Worm (Caenorhabditis elegans): ENCODE measurements around the gene srm-1.

The srm-1 gene

ce11 chrIV:5025646-5026045 is 13.3 kb downstream of the srm-1 start, which contains the start of gene C09B9.85:
TSS of gene C09B9.85 (minus strand) at chrIV:5025746.
- TF ChIP-seq tab-1 (GFP tag; IDR thresholded peaks at IDR 0.05) (no peak), cog-1 (tag; optimal IDR thresholded peaks at IDR 0.05) (no peak)

- TF ChIP-seq T22C8.4 (GFP tag; IDR thresholded peaks at IDR 0.05) (no peak), klf-2 (GFP tag; conservative IDR thresholded peaks at IDR 0.05) (no peak), flt-1 (GFP tag; IDR thresholded peaks at IDR 0.05) (no peak), med-1 (GFP tag; optimal IDR thresholded peaks at IDR 0.05; ENCODE audit: insufficient read depth) (no peak), cog-1 (tag; optimal IDR thresholded peaks at IDR 0.05) (no peak), ztf-29 (GFP tag; IDR thresholded peaks at IDR 0.05) (no peak), ztf-23 (GFP tag; IDR thresholded peaks at IDR 0.05) (no peak), ref-1 (GFP tag; conservative IDR thresholded peaks at IDR 0.05) (no peak)
Observed at ce11 chrIV:5028978-5029377, 16.6 kb downstream of the srm-1 start, which contains the start of the genes best-6 and C09B9.2. TSS of gene best-6 (minus strand) at chrIV:5029078. TSS of gene C09B9.2 (plus strand) at chrIV:5029291.

- TF ChIP-seq ztf-23 (GFP tag; IDR thresholded peaks at IDR 0.05), result no peak
- TF ChIP-seq T22C8.4 (GFP tag; IDR thresholded peaks at IDR 0.05), result no peak
- no peak for TF ChIP-seq flt-1 (GFP tag; IDR thresholded peaks at IDR 0.05)
- no peak for TF ChIP-seq cog-1 (tag; optimal IDR thresholded peaks at IDR 0.05)
Observed at ce11 chrIV:5031346-5031745, 19.0 kb downstream of the srm-1 start.

DNA sequence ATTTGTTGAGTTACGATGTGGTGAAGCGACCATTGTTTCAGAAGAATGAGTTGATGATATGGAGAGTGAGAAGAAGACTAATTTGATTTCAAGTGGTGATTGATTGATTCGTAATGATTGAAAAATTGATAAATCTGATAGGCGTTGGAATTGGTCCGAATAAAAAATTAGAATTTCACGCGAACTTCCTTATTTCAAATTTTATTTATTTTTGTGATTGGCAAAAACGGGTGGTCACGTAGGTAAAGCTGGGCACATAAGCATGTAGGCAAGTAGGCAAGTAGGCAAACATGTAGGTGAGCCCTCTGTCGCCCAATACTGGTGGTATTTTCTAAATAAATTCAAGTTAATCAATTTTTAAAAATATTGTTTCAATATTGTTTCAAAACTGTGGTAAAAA is 20.9 kb downstream of the srm-1 start, which contains the start of gene C09B9.4:
TSS of gene C09B9.4 (minus strand) at position 101 of the 400 bp plus-strand sequence.
- TF ChIP-seq T22C8.4 (GFP tag; IDR thresholded peaks at IDR 0.05), result no peak
- TF ChIP-seq klf-2 (GFP tag; conservative IDR thresholded peaks at IDR 0.05), result no peak
- no peak for TF ChIP-seq ztf-23 (GFP tag; IDR thresholded peaks at IDR 0.05)
- no peak for TF ChIP-seq tab-1 (GFP tag; IDR thresholded peaks at IDR 0.05)
- TF ChIP-seq med-1 (GFP tag; optimal IDR thresholded peaks at IDR 0.05; ENCODE audit: insufficient read depth), result no peak
- TF ChIP-seq ref-1 (GFP tag; conservative IDR thresholded peaks at IDR 0.05), result no peak
- TF ChIP-seq cog-1 (tag; optimal IDR thresholded peaks at IDR 0.05), result no peak
- no peak for TF ChIP-seq flt-1 (GFP tag; IDR thresholded peaks at IDR 0.05)
- TF ChIP-seq ztf-29 (GFP tag; IDR thresholded peaks at IDR 0.05), result no peak

- TF ChIP-seq flt-1 (GFP tag; IDR thresholded peaks at IDR 0.05) (no peak), ztf-29 (GFP tag; IDR thresholded peaks at IDR 0.05) (no peak), med-1 (GFP tag; optimal IDR thresholded peaks at IDR 0.05; ENCODE audit: insufficient read depth) (no peak), ztf-23 (GFP tag; IDR thresholded peaks at IDR 0.05) (no peak), ref-1 (GFP tag; conservative IDR thresholded peaks at IDR 0.05) (no peak), klf-2 (GFP tag; conservative IDR thresholded peaks at IDR 0.05) (no peak)
Observed at ce11 chrIV:5037489-5037888, 25.1 kb downstream of the srm-1 start, which contains the start of gene C09B9.1. TSS of gene C09B9.1 (plus strand) at chrIV:5037789.

DNA sequence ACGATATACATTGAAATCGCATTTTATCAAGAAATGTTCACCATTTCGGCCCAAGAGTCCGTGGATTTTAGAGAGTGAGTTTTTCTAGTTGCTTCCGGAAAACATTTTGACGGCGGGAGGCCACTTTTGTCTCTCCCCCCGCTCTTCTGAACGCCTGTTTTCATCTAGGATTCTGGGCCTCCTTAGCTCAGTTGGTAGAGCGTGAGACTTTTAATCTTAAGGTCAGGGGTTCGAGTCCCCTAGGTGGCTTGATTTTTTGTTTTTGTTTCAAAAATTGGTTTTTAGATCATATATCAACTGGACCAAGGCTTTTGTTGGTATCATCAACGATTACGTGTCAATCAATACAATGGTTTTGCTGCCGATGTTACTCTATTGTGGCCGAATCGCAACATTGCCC is 26.4 kb downstream of the srm-1 start:
- TF ChIP-seq tab-1 (GFP tag; IDR thresholded peaks at IDR 0.05) (peak; percentile 80; the same call in 1 of the 2 replicates), ztf-23 (GFP tag; IDR thresholded peaks at IDR 0.05) (peak; percentile 63; the same call in 1 of the 2 replicates), cog-1 (tag; optimal IDR thresholded peaks at IDR 0.05) (no peak), ztf-29 (GFP tag; IDR thresholded peaks at IDR 0.05) (no peak), med-1 (GFP tag; optimal IDR thresholded peaks at IDR 0.05; ENCODE audit: insufficient read depth) (peak; percentile 52), T22C8.4 (GFP tag; IDR thresholded peaks at IDR 0.05) (no peak; the same call in none of the 2 replicates), klf-2 (GFP tag; conservative IDR thresholded peaks at IDR 0.05) (no peak), flt-1 (GFP tag; IDR thresholded peaks at IDR 0.05) (peak; percentile 85), ref-1 (GFP tag; conservative IDR thresholded peaks at IDR 0.05) (no peak; the same call in 1 of the 2 replicates)

DNA sequence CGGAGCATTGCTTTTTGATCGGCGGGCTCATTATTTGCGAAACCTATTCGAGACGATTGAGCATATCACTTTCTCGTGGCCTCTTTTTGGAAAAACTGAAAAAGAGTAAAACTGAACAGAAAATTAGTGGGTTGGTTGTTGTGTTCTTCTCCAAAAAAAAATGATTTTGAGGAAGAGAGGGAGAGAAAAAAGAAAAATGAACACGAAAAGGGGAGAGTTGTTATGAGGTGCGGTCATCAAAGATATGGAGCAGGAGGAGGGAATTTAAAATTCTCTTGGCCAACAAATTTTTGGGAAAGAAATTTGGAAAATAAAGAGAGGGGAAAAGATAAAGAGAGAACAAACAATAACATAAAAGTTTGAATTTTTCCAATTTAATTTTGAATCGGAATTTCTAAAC is 33.0 kb downstream of the srm-1 start, which contains the start of gene hot-9:
TSS of gene hot-9 (minus strand) at position 101 of the 400 bp plus-strand sequence.
- TF ChIP-seq ref-1 (GFP tag; conservative IDR thresholded peaks at IDR 0.05) (no peak), flt-1 (GFP tag; IDR thresholded peaks at IDR 0.05) (no peak), T22C8.4 (GFP tag; IDR thresholded peaks at IDR 0.05) (no peak), med-1 (GFP tag; optimal IDR thresholded peaks at IDR 0.05; ENCODE audit: insufficient read depth) (no peak), ztf-23 (GFP tag; IDR thresholded peaks at IDR 0.05) (no peak), klf-2 (GFP tag; conservative IDR thresholded peaks at IDR 0.05) (no peak), cog-1 (tag; optimal IDR thresholded peaks at IDR 0.05) (no peak), tab-1 (GFP tag; IDR thresholded peaks at IDR 0.05) (no peak), ztf-29 (GFP tag; IDR thresholded peaks at IDR 0.05) (no peak)

DNA sequence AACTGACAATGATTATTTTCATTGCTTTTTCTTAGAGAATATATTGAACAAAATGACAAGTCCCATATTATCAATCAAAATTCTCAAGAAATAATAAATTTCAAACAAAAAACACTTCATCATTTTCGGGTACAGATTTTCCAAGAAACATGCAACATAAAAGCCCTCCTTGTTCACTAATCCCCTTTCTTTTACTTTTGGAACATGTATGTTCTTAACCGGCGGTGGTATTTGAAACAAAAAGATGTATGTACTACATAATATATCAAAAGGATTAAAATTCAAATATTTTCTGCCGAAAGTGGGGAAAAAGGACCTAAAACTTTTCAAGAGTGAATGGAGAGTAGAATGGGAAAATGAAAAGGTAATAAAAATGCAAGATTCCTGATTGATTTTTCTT is 42.0 kb downstream of the srm-1 start:
- TF ChIP-seq cog-1 (tag; optimal IDR thresholded peaks at IDR 0.05), result no peak
- no peak for TF ChIP-seq ztf-29 (GFP tag; IDR thresholded peaks at IDR 0.05)
- no peak for TF ChIP-seq tab-1 (GFP tag; IDR thresholded peaks at IDR 0.05)
- TF ChIP-seq ztf-23 (GFP tag; IDR thresholded peaks at IDR 0.05), result no peak
- TF ChIP-seq klf-2 (GFP tag; conservative IDR thresholded peaks at IDR 0.05), result no peak
- no peak for TF ChIP-seq T22C8.4 (GFP tag; IDR thresholded peaks at IDR 0.05)
- no peak for TF ChIP-seq med-1 (GFP tag; optimal IDR thresholded peaks at IDR 0.05; ENCODE audit: insufficient read depth)
- TF ChIP-seq flt-1 (GFP tag; IDR thresholded peaks at IDR 0.05), result no peak
- TF ChIP-seq ref-1 (GFP tag; conservative IDR thresholded peaks at IDR 0.05), result no peak

DNA sequence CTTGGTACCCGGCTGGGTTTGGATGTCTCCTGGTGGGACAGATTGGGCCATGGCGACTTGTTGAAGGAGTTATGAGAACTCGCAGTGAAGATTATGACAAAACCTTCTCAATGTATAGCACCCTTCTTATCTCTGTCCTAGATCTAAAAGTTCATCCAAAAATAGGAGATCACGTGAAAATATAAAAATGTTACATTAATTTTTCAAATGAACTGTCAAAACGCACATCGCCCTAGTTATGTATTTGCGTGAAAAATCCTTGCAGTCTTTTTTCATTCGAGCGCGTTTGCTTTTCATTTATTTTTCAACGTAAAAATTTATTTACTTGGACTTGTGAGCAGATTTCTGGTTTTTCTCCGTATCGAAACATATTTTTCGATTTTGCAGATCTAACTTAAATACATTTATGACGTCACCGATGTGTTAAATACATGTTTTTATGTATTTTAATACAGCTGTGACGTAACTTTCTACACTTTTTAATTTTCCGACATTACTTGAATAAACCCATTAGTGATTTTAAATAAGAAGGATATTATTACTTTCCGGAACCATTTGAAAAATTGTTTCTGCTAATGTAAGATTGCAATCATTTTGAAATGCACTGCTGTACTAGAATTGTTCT is 43.7 kb downstream of the srm-1 start, which contains the start of gene msp-55:
TSS of gene msp-55 (minus strand) at position 51 of the 625 bp plus-strand sequence.
- TF ChIP-seq flt-1 (GFP tag; IDR thresholded peaks at IDR 0.05), result no peak

- no peak for TF ChIP-seq T22C8.4 (GFP tag; IDR thresholded peaks at IDR 0.05)
- no peak for TF ChIP-seq ztf-29 (GFP tag; IDR thresholded peaks at IDR 0.05)
- no peak for TF ChIP-seq klf-2 (GFP tag; conservative IDR thresholded peaks at IDR 0.05)
- TF ChIP-seq ztf-23 (GFP tag; IDR thresholded peaks at IDR 0.05), result no peak
- TF ChIP-seq flt-1 (GFP tag; IDR thresholded peaks at IDR 0.05), result no peak
- TF ChIP-seq med-1 (GFP tag; optimal IDR thresholded peaks at IDR 0.05; ENCODE audit: insufficient read depth), result no peak
- no peak for TF ChIP-seq tab-1 (GFP tag; IDR thresholded peaks at IDR 0.05)
- no peak for TF ChIP-seq cog-1 (tag; optimal IDR thresholded peaks at IDR 0.05)
- no peak for TF ChIP-seq ref-1 (GFP tag; conservative IDR thresholded peaks at IDR 0.05)
Observed at ce11 chrIV:5060984-5061383, 48.6 kb downstream of the srm-1 start, which contains the start of gene C09B9.7. TSS of gene C09B9.7 (minus strand) at chrIV:5061084.

Measured in whole organism, midembryonic.